Fruit fly (Drosophila melanogaster): ENCODE measurements around the gene Hexim.

Gene Hexim

dm6 chr3R:14652301-14652880 lies 6.8 kb upstream of the Hexim start:
- TF ChIP-seq CG1620 (GFP tag; optimal IDR thresholded peaks at IDR 0.05): no peak
- no peak for TF ChIP-seq Crg-1 (GFP tag; optimal IDR thresholded peaks at IDR 0.05)
- no peak for TF ChIP-seq tj (GFP tag; optimal IDR thresholded peaks at IDR 0.05)
- no peak for TF ChIP-seq Hr96 (GFP tag; optimal IDR thresholded peaks at IDR 0.05)

dm6 chr3R:14653039-14653852 lies 6.0 kb upstream of the Hexim start:
- no peak for TF ChIP-seq Clk (GFP tag; optimal IDR thresholded peaks at IDR 0.05)
- TF ChIP-seq kay (GFP tag; ENCODE audit: borderline replicate concordance): no peak
- TF ChIP-seq cnc (optimal IDR thresholded peaks at IDR 0.05): peak; percentile 49 to 56
- peak; percentile 5 for TF ChIP-seq CG7045 (GFP tag; optimal IDR thresholded peaks at IDR 0.05)
- TF ChIP-seq Crg-1 (GFP tag; optimal IDR thresholded peaks at IDR 0.05): no peak
- TF ChIP-seq CG12768 (GFP tag; optimal IDR thresholded peaks at IDR 0.05): no peak
- peak; percentile 82 for TF ChIP-seq tj (GFP tag; optimal IDR thresholded peaks at IDR 0.05)

dm6 chr3R:14654231-14654975 lies 4.8 kb upstream of the Hexim start:
- TF ChIP-seq Crg-1 (GFP tag; optimal IDR thresholded peaks at IDR 0.05) (peak; percentile 35), cnc (optimal IDR thresholded peaks at IDR 0.05) (peak in 1 of 2 experiments; percentile 52), ovo (GFP tag; optimal IDR thresholded peaks at IDR 0.05) (no peak), CG11617 (GFP tag; optimal IDR thresholded peaks at IDR 0.05) (no peak), Mnt (GFP tag; optimal IDR thresholded peaks at IDR 0.05) (no peak), CG1620 (GFP tag; optimal IDR thresholded peaks at IDR 0.05) (no peak), Clk (GFP tag; optimal IDR thresholded peaks at IDR 0.05) (no peak), kay (GFP tag; ENCODE audit: borderline replicate concordance) (peak; percentile 57), tj (GFP tag; optimal IDR thresholded peaks at IDR 0.05) (peak; percentile 98), pad (GFP tag; optimal IDR thresholded peaks at IDR 0.05) (no peak), CG14711 (tag; optimal IDR thresholded peaks at IDR 0.05) (no peak)

- TF ChIP-seq tj (GFP tag; optimal IDR thresholded peaks at IDR 0.05) (no peak), CG5204 (GFP tag; optimal IDR thresholded peaks at IDR 0.05) (peak; percentile 92), CG7101 (tag; optimal IDR thresholded peaks at IDR 0.05) (peak; percentile 95), CG14711 (tag; optimal IDR thresholded peaks at IDR 0.05) (peak; percentile 100), CG33017 (tag; optimal IDR thresholded peaks at IDR 0.05) (peak; percentile 96), Mnt (GFP tag; optimal IDR thresholded peaks at IDR 0.05) (peak; percentile 87), toe (GFP tag; optimal IDR thresholded peaks at IDR 0.05) (peak; percentile 95), CG1620 (GFP tag; optimal IDR thresholded peaks at IDR 0.05) (peak; percentile 93), CG12768 (GFP tag; optimal IDR thresholded peaks at IDR 0.05) (peak; percentile 98), kay (GFP tag; ENCODE audit: borderline replicate concordance) (peak; percentile 99), Hr96 (GFP tag; optimal IDR thresholded peaks at IDR 0.05) (peak; percentile 94), Crg-1 (GFP tag; optimal IDR thresholded peaks at IDR 0.05) (peak; percentile 77), CG7045 (GFP tag; optimal IDR thresholded peaks at IDR 0.05) (peak; percentile 92), CG11617 (GFP tag; optimal IDR thresholded peaks at IDR 0.05) (peak; percentile 94), bab1 (GFP tag; optimal IDR thresholded peaks at IDR 0.05) (peak; percentile 92), pad (GFP tag; optimal IDR thresholded peaks at IDR 0.05) (peak; percentile 82), Clk (GFP tag; optimal IDR thresholded peaks at IDR 0.05) (peak; percentile 86), cic (GFP tag; optimal IDR thresholded peaks at IDR 0.05) (peak; percentile 83), ovo (GFP tag; optimal IDR thresholded peaks at IDR 0.05) (peak; percentile 17), cnc (optimal IDR thresholded peaks at IDR 0.05) (no peak)
Observed at dm6 chr3R:14654976-14655896, 4.0 kb upstream of the Hexim start.

- TF ChIP-seq tj (GFP tag; optimal IDR thresholded peaks at IDR 0.05): no peak
- no peak for TF ChIP-seq Clk (GFP tag; optimal IDR thresholded peaks at IDR 0.05)
- TF ChIP-seq bab1 (GFP tag; optimal IDR thresholded peaks at IDR 0.05): no peak
- TF ChIP-seq CG7045 (GFP tag; optimal IDR thresholded peaks at IDR 0.05): no peak
- no peak for TF ChIP-seq toe (GFP tag; optimal IDR thresholded peaks at IDR 0.05)
- no peak for TF ChIP-seq pad (GFP tag; optimal IDR thresholded peaks at IDR 0.05)
- no peak for TF ChIP-seq CG1620 (GFP tag; optimal IDR thresholded peaks at IDR 0.05)
- TF ChIP-seq CG12768 (GFP tag; optimal IDR thresholded peaks at IDR 0.05): no peak
- no peak for TF ChIP-seq Mnt (GFP tag; optimal IDR thresholded peaks at IDR 0.05)
Observed at dm6 chr3R:14655912-14656700, 3.1 kb upstream of the Hexim start.
